Worm (Caenorhabditis elegans): ENCODE data around the gene F57C2.4.

The F57C2.4 gene

ce11 chrII:14495341-14495740 lies 29.8 kb upstream of the F57C2.4 start (continued):
- TF ChIP-seq nhr-48 (tag; optimal IDR thresholded peaks at IDR 0.05), result peak; percentile 20
- TF ChIP-seq fos-1 (tag; optimal IDR thresholded peaks at IDR 0.05), result no peak
- TF ChIP-seq arid-1 (GFP tag; conservative IDR thresholded peaks at IDR 0.05), result no peak

DNA sequence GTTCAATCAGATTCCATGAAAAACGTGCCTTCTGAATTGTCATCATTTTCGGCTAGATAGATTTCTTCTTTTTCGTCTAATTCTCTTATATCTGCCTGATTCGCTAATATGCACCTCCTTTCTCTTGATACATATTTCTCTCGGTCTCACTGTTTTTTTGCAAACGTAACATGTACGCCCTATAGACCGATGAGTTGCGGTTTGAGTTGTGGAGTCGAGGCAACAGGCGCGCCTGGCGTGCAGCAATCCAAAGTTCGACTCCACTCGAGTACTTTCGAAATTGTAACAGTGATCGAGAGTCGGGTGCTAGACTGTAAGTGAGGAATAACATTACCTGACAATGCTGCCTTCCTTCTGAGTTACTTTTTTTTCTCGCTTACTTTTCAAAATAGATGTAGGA lies 28.3 kb upstream of the F57C2.4 start:
- TF ChIP-seq spr-3 (GFP tag; optimal IDR thresholded peaks at IDR 0.05) (peak; percentile 83), jun-1 (tag; optimal IDR thresholded peaks at IDR 0.05) (no peak), nhr-11 (tag; optimal IDR thresholded peaks at IDR 0.05) (peak; percentile 55), ztf-7 (tag; optimal IDR thresholded peaks at IDR 0.05) (peak; percentile 61), egl-43 (GFP tag; IDR thresholded peaks at IDR 0.05) (peak; percentile 97), mes-2 (tag; optimal IDR thresholded peaks at IDR 0.05; ENCODE audit: poor library complexity, severe bottlenecking) (peak; percentile 92), ceh-82 (tag; optimal IDR thresholded peaks at IDR 0.05) (no peak), zag-1 (tag; optimal IDR thresholded peaks at IDR 0.05) (no peak), rbr-2 (tag; optimal IDR thresholded peaks at IDR 0.05) (peak; percentile 77), F26F4.8 (GFP tag; conservative IDR thresholded peaks at IDR 0.05) (peak; percentile 94), mep-1 (tag; optimal IDR thresholded peaks at IDR 0.05) (peak; percentile 83), dmd-8 (GFP tag; IDR thresholded peaks at IDR 0.05) (peak; percentile 98), ceh-28 (tag; optimal IDR thresholded peaks at IDR 0.05) (no peak), ZK546.5 (tag; optimal IDR thresholded peaks at IDR 0.05) (no peak), ctbp-1 (GFP tag; IDR thresholded peaks at IDR 0.05) (peak; percentile 76), tag-97 (GFP tag; IDR thresholded peaks at IDR 0.05) (no peak), unc-39 (tag; optimal IDR thresholded peaks at IDR 0.05) (no peak), daf-12 (tag; optimal IDR thresholded peaks at IDR 0.05) (no peak), mxl-2 (GFP tag; conservative IDR thresholded peaks at IDR 0.05) (peak; percentile 60), nhr-48 (tag; optimal IDR thresholded peaks at IDR 0.05) (peak; percentile 87), madf-5 (GFP tag; IDR thresholded peaks at IDR 0.05) (peak; percentile 78 to 88; a peak in 2 of 4 replicates), dpl-1 (GFP tag; optimal IDR thresholded peaks at IDR 0.05) (peak; percentile 68), hif-1 (tag; optimal IDR thresholded peaks at IDR 0.05) (peak; percentile 89 to 95), T20F7.1 (GFP tag; optimal IDR thresholded peaks at IDR 0.05) (peak; percentile 74), nhr-6 (tag; optimal IDR thresholded peaks at IDR 0.05) (peak; percentile 75), R02D3.7 (tag; optimal IDR thresholded peaks at IDR 0.05) (peak; percentile 7), nhr-77 (tag; optimal IDR thresholded peaks at IDR 0.05) (peak; percentile 96), spr-1 (tag; optimal IDR thresholded peaks at IDR 0.05) (peak; percentile 87), daf-16 (GFP tag; optimal IDR thresholded peaks at IDR 0.05) (peak; percentile 60 to 92), daf-16 (tag; optimal IDR thresholded peaks at IDR 0.05) (peak; percentile 77), hmg-1.1 (GFP tag; IDR thresholded peaks at IDR 0.05) (peak; percentile 86), attf-4 (tag; optimal IDR thresholded peaks at IDR 0.05) (peak; percentile 41), unc-130 (GFP tag; optimal IDR thresholded peaks at IDR 0.05) (peak; percentile 92), tra-1 (GFP tag; IDR thresholded peaks at IDR 0.05) (peak; percentile 90), ceh-20 (GFP tag; IDR thresholded peaks at IDR 0.05) (peak; percentile 78), lin-13 (GFP tag; optimal IDR thresholded peaks at IDR 0.05) (peak; percentile 46), hlh-30 (tag; optimal IDR thresholded peaks at IDR 0.05; ENCODE audit: insufficient read depth) (peak; percentile 81), gei-8 (GFP tag; optimal IDR thresholded peaks at IDR 0.05) (peak; percentile 89), ztf-11 (tag; optimal IDR thresholded peaks at IDR 0.05) (no peak), vab-7 (GFP tag; IDR thresholded peaks at IDR 0.05) (peak; percentile 91), daf-19 (GFP tag; conservative IDR thresholded peaks at IDR 0.05) (peak; percentile 95), aly-2 (tag; optimal IDR thresholded peaks at IDR 0.05) (no peak), lin-29 (GFP tag; IDR thresholded peaks at IDR 0.05) (peak; percentile 63), zfp-3 (GFP tag; conservative IDR thresholded peaks at IDR 0.05) (peak; percentile 86), fkh-10 (GFP tag; optimal IDR thresholded peaks at IDR 0.05) (no peak), nhr-102 (tag; optimal IDR thresholded peaks at IDR 0.05) (peak; percentile 89), egl-27 (tag; optimal IDR thresholded peaks at IDR 0.05) (no peak), fos-1 (tag; optimal IDR thresholded peaks at IDR 0.05) (no peak), zfp-2 (tag; optimal IDR thresholded peaks at IDR 0.05) (peak; percentile 69)
